Worm (Caenorhabditis elegans) whole organism, L3 larva: ENCODE data around the gene W02D7.11.

Experiments used
- aly-2 ChIP-seq: fragments of 150-350 bp; optimal IDR thresholded peaks from 2 replicates; lab custom pipeline; 2014; ENCODE audit warnings: missing biosample characterization, missing genetic modification characterization
- ama-1 ChIP-seq: fragments of 150-350 bp; optimal IDR thresholded peaks from 2 replicates; lab custom pipeline; 2018
- jun-1 ChIP-seq: fragments of 150-350 bp; optimal IDR thresholded peaks from 2 replicates; lab custom pipeline; 2014; ENCODE audit warnings: missing biosample characterization, missing genetic modification reagents, missing genetic modification characterization
- lin-15B ChIP-seq: fragments of 150-350 bp; optimal IDR thresholded peaks from 2 replicates; lab custom pipeline; 2014; ENCODE audit warnings: missing biosample characterization, missing genetic modification characterization
- nhr-237 ChIP-seq: fragments of 150-350 bp; optimal IDR thresholded peaks from 2 replicates; lab custom pipeline; 2014; ENCODE audit warnings: missing biosample characterization, missing genetic modification characterization
- pha-4 ChIP-seq: fragments of 150-350 bp; optimal IDR thresholded peaks from 2 replicates; lab custom pipeline; 2014; ENCODE audit warnings: missing biosample characterization, missing genetic modification reagents, missing genetic modification characterization
- pqm-1 ChIP-seq: fragments of 150-350 bp; optimal IDR thresholded peaks from 2 replicates; lab custom pipeline; 2017; ENCODE audit warnings: missing biosample characterization, missing genetic modification characterization, inconsistent platforms
- skn-1 ChIP-seq: fragments of 150-350 bp; optimal IDR thresholded peaks from 2 replicates; lab custom pipeline; 2014; ENCODE audit warnings: missing biosample characterization, missing genetic modification characterization
- ztf-11 ChIP-seq: fragments of 150-350 bp; optimal IDR thresholded peaks from 2 replicates; lab custom pipeline; 2014; ENCODE audit warnings: missing biosample characterization, missing genetic modification characterization

- TF ChIP-seq lin-15B (tag; lab: Kevin White, UChicago) = no peak
- no peak for TF ChIP-seq pqm-1
- no peak for TF ChIP-seq jun-1 (tag; lab: Kevin White, UChicago)
- no peak for TF ChIP-seq ama-1 (lab: Kevin White, UChicago)
- TF ChIP-seq pha-4 (tag; lab: Kevin White, UChicago) = no peak
- TF ChIP-seq nhr-237 = no peak
- TF ChIP-seq ztf-11 (tag; lab: Kevin White, UChicago) = no peak
- TF ChIP-seq aly-2 (tag; lab: Kevin White, UChicago) = no peak
- no peak for TF ChIP-seq skn-1
These were observed 42.1 kb downstream of the W02D7.11 start for ce11 chrV:8262212-8262611.
